Worm (Caenorhabditis elegans) whole organism, young adult: ENCODE data around the gene M176.4.
A peak's percentile ranks its signal among the peaks of the same experiment; 100 is the strongest.

Source experiments
- B0336.3 ChIP-seq: fragments of 200-800 bp; sonication (Bioruptor generic); IDR thresholded peaks from 2 replicates; pipeline ENCODE4 v1.3.6; 2022; ENCODE audit warnings: missing genetic modification characterization, missing compliant biosample characterization
- C06A6.2 ChIP-seq: fragments of 200-800 bp; sonication (Bioruptor generic); conservative IDR thresholded peaks from 2 replicates; pipeline ENCODE4 v1.3.6; 2022; ENCODE audit warnings: missing genetic modification characterization, missing compliant biosample characterization
- F22D6.2 ChIP-seq: sonication (generic microtip); optimal IDR thresholded peaks from 2 replicates; lab custom pipeline; 2016; ENCODE audit warnings: mild to moderate bottlenecking, missing genetic modification characterization, missing compliant biosample characterization
- F39B2.1 ChIP-seq: fragments of 200-800 bp; sonication (Bioruptor generic); IDR thresholded peaks from 2 replicates; pipeline ENCODE4 v1.3.6; 2022; ENCODE audit warnings: missing genetic modification reagents, missing genetic modification characterization, missing compliant biosample characterization
- K12H6.12 ChIP-seq: fragments of 200-800 bp; sonication (Bioruptor generic); optimal IDR thresholded peaks from 2 replicates; lab custom pipeline; 2018; ENCODE audit warnings: mild to moderate bottlenecking, missing genetic modification characterization, missing compliant biosample characterization
- Y56A3A.18 ChIP-seq: fragments of 200-800 bp; sonication (Bioruptor generic); IDR thresholded peaks from 2 replicates; pipeline ENCODE4 v1.3.6; 2022; ENCODE audit warnings: missing genetic modification reagents, missing genetic modification characterization, missing compliant biosample characterization
- Y79H2A.3 ChIP-seq: fragments of 200-800 bp; sonication (Bioruptor generic); conservative IDR thresholded peaks from 2 replicates; pipeline ENCODE4 v1.3.6; 2022; ENCODE audit warnings: missing genetic modification reagents, missing genetic modification characterization, missing compliant biosample characterization
- aptf-2 ChIP-seq: fragments of 200-800 bp; sonication (Bioruptor generic); conservative IDR thresholded peaks from 2 replicates; pipeline ENCODE4 v1.3.6; 2022; ENCODE audit warnings: missing genetic modification reagents, missing genetic modification characterization, missing compliant biosample characterization
- atf-7 ChIP-seq: sonication (generic microtip); optimal IDR thresholded peaks from 2 replicates; lab custom pipeline; 2017; ENCODE audit warnings: mild to moderate bottlenecking, missing genetic modification characterization, missing compliant biosample characterization
- cebp-2 ChIP-seq: fragments of 200-800 bp; sonication (Bioruptor generic); IDR thresholded peaks from 2 replicates; pipeline ENCODE4 v1.3.6; 2022; ENCODE audit warnings: missing genetic modification characterization, missing compliant biosample characterization
- ceh-27 ChIP-seq: fragments of 200-800 bp; sonication (Bioruptor generic); optimal IDR thresholded peaks from 2 replicates; lab custom pipeline; 2018; ENCODE audit warnings: mild to moderate bottlenecking, missing genetic modification characterization, moderate library complexity, missing compliant biosample characterization
- efl-1 ChIP-seq: fragments of 150-350 bp; optimal IDR thresholded peaks from 2 replicates; lab custom pipeline; 2014; ENCODE audit warnings: missing biosample characterization, missing genetic modification reagents, missing genetic modification characterization
- egrh-3 ChIP-seq: fragments of 200-800 bp; sonication (Bioruptor generic); IDR thresholded peaks from 2 replicates; pipeline ENCODE4 v1.3.6; 2022; ENCODE audit warnings: missing genetic modification reagents, missing genetic modification characterization, missing compliant biosample characterization
- ets-4 ChIP-seq: fragments of 200-800 bp; sonication (Bioruptor generic); optimal IDR thresholded peaks from 2 replicates; lab custom pipeline; 2018; ENCODE audit warnings: mild to moderate bottlenecking, missing genetic modification characterization, missing compliant biosample characterization
- gei-17 ChIP-seq: fragments of 200-800 bp; sonication (Bioruptor generic); optimal IDR thresholded peaks from 2 replicates; lab custom pipeline; 2018; ENCODE audit warnings: mild to moderate bottlenecking, missing genetic modification characterization, missing compliant biosample characterization
- him-1 ChIP-seq: sonication (generic microtip); optimal IDR thresholded peaks from 2 replicates; lab custom pipeline; 2016; ENCODE audit warnings: missing genotype, missing genetic modification reagents, missing genetic modification characterization, missing compliant biosample characterization
- lag-1 ChIP-seq: fragments of 200-800 bp; sonication (Bioruptor generic); IDR thresholded peaks from 2 replicates; pipeline ENCODE4 v1.3.6; 2022; ENCODE audit warnings: missing genetic modification reagents, missing genetic modification characterization, missing compliant biosample characterization
- let-526 ChIP-seq: fragments of 200-800 bp; sonication (Bioruptor generic); IDR thresholded peaks from 2 replicates; pipeline ENCODE4 v1.3.6; 2022; ENCODE audit warnings: missing genetic modification reagents, missing genetic modification characterization, missing compliant biosample characterization
- lin-35 ChIP-seq, 3 experiments: fragments of 150-350 bp in 2 of 3; sonication (generic microtip) in 1 of 3; optimal IDR thresholded peaks; 2 replicates each; lab custom pipeline; 2014 to 2018; ENCODE audit warnings: missing biosample characterization in 3 of 3, missing genetic modification characterization in 3 of 3, missing genetic modification reagents in 3 of 3
- madf-3 ChIP-seq: fragments of 200-800 bp; sonication (Bioruptor generic); IDR thresholded peaks from 2 replicates; pipeline ENCODE4 v1.3.6; 2022; ENCODE audit warnings: missing genetic modification reagents, missing genetic modification characterization, missing compliant biosample characterization
- mes-4 ChIP-seq: sonication (generic microtip); optimal IDR thresholded peaks from 2 replicates; lab custom pipeline; 2016; ENCODE audit warnings: missing genotype, missing genetic modification characterization, missing compliant biosample characterization
- rcor-1 ChIP-seq: fragments of 200-800 bp; sonication (Bioruptor generic); IDR thresholded peaks from 2 replicates; pipeline ENCODE4 v1.3.6; 2022; ENCODE audit warnings: missing genetic modification reagents, missing genetic modification characterization, missing compliant biosample characterization
- rec-8 ChIP-seq, 2 experiments: sonication (generic microtip); optimal IDR thresholded peaks; 2 replicates each; lab custom pipeline; 2016; ENCODE audit warnings: mild to moderate bottlenecking in 2 of 2, missing genetic modification characterization in 2 of 2, missing genetic modification reagents in 2 of 2, missing genotype in 2 of 2, missing biosample characterization in 1 of 2, missing compliant biosample characterization in 1 of 2, moderate library complexity in 1 of 2
- snpc-1.1 ChIP-seq: sonication (generic microtip); optimal IDR thresholded peaks from 2 replicates; lab custom pipeline; 2017; ENCODE audit warnings: missing genetic modification characterization, mild to moderate bottlenecking, missing compliant biosample characterization, antibody characterized with exemption, moderate library complexity, missing genotype, missing genetic modification reagents; ENCODE audit not compliant: insufficient read depth
- snpc-1.3 ChIP-seq: sonication (generic microtip); optimal IDR thresholded peaks from 2 replicates; lab custom pipeline; 2017; ENCODE audit warnings: missing genetic modification characterization, mild to moderate bottlenecking, missing compliant biosample characterization, antibody characterized with exemption, moderate library complexity, missing genotype, missing genetic modification reagents; ENCODE audit not compliant: insufficient read depth
- snpc-3.4 ChIP-seq: sonication (generic microtip); optimal IDR thresholded peaks from 2 replicates; lab custom pipeline; 2017; ENCODE audit warnings: missing genetic modification characterization, mild to moderate bottlenecking, missing compliant biosample characterization, antibody characterized with exemption, moderate library complexity, missing genotype, missing genetic modification reagents
- snpc-4 ChIP-seq, 5 experiments: fragments of 150-350 bp in 1 of 5; sonication (generic microtip) in 4 of 5; optimal IDR thresholded peaks; 2 replicates each; lab custom pipeline; 2014 to 2018; ENCODE audit warnings: missing genetic modification characterization in 5 of 5, missing biosample characterization in 3 of 5, antibody characterized with exemption in 2 of 5, mild to moderate bottlenecking in 2 of 5, missing compliant biosample characterization in 2 of 5, missing genotype in 2 of 5, moderate library complexity in 2 of 5, missing genetic modification reagents in 1 of 5
- somi-1 ChIP-seq: fragments of 200-800 bp; sonication (Bioruptor generic); optimal IDR thresholded peaks from 2 replicates; lab custom pipeline; 2018; ENCODE audit warnings: mild to moderate bottlenecking, missing genetic modification characterization, missing compliant biosample characterization
- xnd-1 ChIP-seq: sonication (generic microtip); optimal IDR thresholded peaks from 2 replicates; lab custom pipeline; 2016; ENCODE audit warnings: missing genotype, missing genetic modification reagents, missing genetic modification characterization, missing compliant biosample characterization
- zfh-2 ChIP-seq: fragments of 200-800 bp; sonication (Bioruptor generic); conservative IDR thresholded peaks from 2 replicates; pipeline ENCODE4 v1.3.6; 2022; ENCODE audit warnings: missing genetic modification reagents, missing genetic modification characterization, missing compliant biosample characterization
- ztf-25 ChIP-seq: fragments of 200-800 bp; sonication (Bioruptor generic); IDR thresholded peaks from 2 replicates; pipeline ENCODE4 v1.3.6; 2022; ENCODE audit warnings: missing genetic modification reagents, missing genetic modification characterization, missing compliant biosample characterization
- ztf-26 ChIP-seq: sonication (generic microtip); optimal IDR thresholded peaks from 2 replicates; lab custom pipeline; 2017; ENCODE audit warnings: missing genetic modification characterization, missing compliant biosample characterization
- ztf-28 ChIP-seq: fragments of 200-800 bp; sonication (Bioruptor generic); IDR thresholded peaks from 2 replicates; pipeline ENCODE4 v1.3.6; 2022; ENCODE audit warnings: missing genetic modification reagents, missing genetic modification characterization, missing compliant biosample characterization

The M176.4 gene

DNA sequence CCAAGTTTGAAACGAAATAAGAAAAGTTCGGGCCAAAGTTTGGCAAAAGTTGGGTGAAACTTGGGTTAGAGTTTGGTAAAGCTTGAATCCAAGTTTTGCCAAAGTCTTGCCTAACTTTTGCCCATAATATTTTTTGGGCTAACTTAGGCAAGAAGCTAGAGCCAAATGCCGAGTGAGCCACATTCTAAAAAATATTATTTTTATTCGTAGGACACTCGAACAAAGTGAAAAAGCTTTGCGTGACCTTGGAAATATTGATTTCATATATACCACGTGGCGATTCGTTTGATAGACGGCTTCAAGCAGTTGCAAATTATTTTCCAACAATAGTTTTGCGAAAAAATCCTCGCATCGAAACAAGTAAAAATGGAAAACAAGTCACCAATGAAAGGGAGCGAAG lies 14.3 kb upstream of the M176.4 start, which contains the start of gene Y51B9A.5:
Gene Y51B9A.5, plus strand, starts transcription at position 301 of the 400 bp plus-strand sequence.
- TF ChIP-seq ztf-25 (GFP tag; lab: Robert Waterston, UW) (no peak), F22D6.2 (tag; lab: Kevin White, UChicago) (no peak), ceh-27 (GFP tag; lab: Kevin White, UChicago) (no peak), atf-7 (tag; lab: Kevin White, UChicago) (no peak), snpc-3.4 (no peak), madf-3 (GFP tag; lab: Robert Waterston, UW) (no peak), K12H6.12 (tag; lab: Kevin White, UChicago) (no peak), lin-35 (GFP tag; optimal IDR thresholded peaks at IDR 0.05; lab: Kevin White, UChicago) (no peak), let-526 (GFP tag; lab: Robert Waterston, UW) (no peak), Y79H2A.3 (no peak), efl-1 (no peak)

- peak; percentile 94 for TF ChIP-seq egrh-3 (GFP tag; lab: Robert Waterston, UW)
- TF ChIP-seq, all 124 proteins: peak for 1; not testable (repeated sequence) for 123
These were observed 13.2 kb upstream of the M176.4 start for ce11 chrII:9405013-9405412.

ce11 chrII:9407020-9407419 lies 11.1 kb upstream of the M176.4 start, which contains the start of gene mpz-6:
Gene mpz-6 (minus strand): TSS chrII:9407120.
- TF ChIP-seq him-1 (tag; lab: Kevin White, UChicago): no peak
- TF ChIP-seq somi-1 (GFP tag; lab: Kevin White, UChicago): no peak
- no peak for TF ChIP-seq rcor-1
- no peak for TF ChIP-seq rec-8 (tag; optimal IDR thresholded peaks at IDR 0.05; lab: Kevin White, UChicago)
- TF ChIP-seq gei-17 (GFP tag; lab: Kevin White, UChicago): no peak

- no peak for TF ChIP-seq xnd-1 (tag; lab: Kevin White, UChicago)
- TF ChIP-seq snpc-1.1: no peak
- TF ChIP-seq rcor-1: no peak
- TF ChIP-seq F39B2.1: no peak
- TF ChIP-seq zfh-2: no peak
- no peak for TF ChIP-seq snpc-4 (GFP tag; optimal IDR thresholded peaks at IDR 0.05; lab: Kevin White, UChicago)
- no peak for TF ChIP-seq snpc-4 (tag; optimal IDR thresholded peaks at IDR 0.05; lab: Kevin White, UChicago)
- TF ChIP-seq cebp-2 (GFP tag; lab: Robert Waterston, UW): no peak
- no peak for TF ChIP-seq aptf-2
- no peak for TF ChIP-seq C06A6.2 (GFP tag; lab: Robert Waterston, UW)
- TF ChIP-seq B0336.3 (GFP tag; lab: Robert Waterston, UW): no peak
- TF ChIP-seq mes-4 (tag; lab: Kevin White, UChicago): no peak
- TF ChIP-seq ztf-28 (GFP tag; lab: Robert Waterston, UW): no peak
- TF ChIP-seq ets-4 (GFP tag; lab: Kevin White, UChicago): no peak
- no peak for TF ChIP-seq ztf-26 (tag; lab: Kevin White, UChicago)
- no peak for TF ChIP-seq snpc-1.3 (tag; lab: Kevin White, UChicago)
- TF ChIP-seq lag-1 (GFP tag; lab: Robert Waterston, UW): no peak
- TF ChIP-seq Y56A3A.18 (GFP tag; lab: Robert Waterston, UW): no peak
These were observed 10.7 kb upstream of the M176.4 start, which contains the start of gene arrd-2 for ce11 chrII:9407469-9407868. Gene arrd-2 (plus strand): TSS chrII:9407769.
